Fruit fly (Drosophila melanogaster) whole organism, embryonic: ENCODE data around the gene CG2818.

Experiments used
- CG10543 ChIP-seq: fragments of 200-800 bp; sonication (Bioruptor generic); optimal IDR thresholded peaks from 3 replicates; lab custom pipeline; 2017; ENCODE audit warnings: missing biosample characterization, mild to moderate bottlenecking, missing genetic modification characterization, moderate library complexity
- CG10979 ChIP-seq: fragments of 200-800 bp; sonication (Bioruptor generic); optimal IDR thresholded peaks from 2 replicates; lab custom pipeline; 2018; ENCODE audit warnings: missing biosample characterization, mild to moderate bottlenecking, missing genetic modification characterization, moderate library complexity
- CG12219 ChIP-seq: fragments of 200-800 bp; sonication (Bioruptor generic); optimal IDR thresholded peaks from 3 replicates; lab custom pipeline; 2018; ENCODE audit warnings: missing biosample characterization, mild to moderate bottlenecking, missing genetic modification characterization
- CG12391 ChIP-seq: fragments of 200-800 bp; sonication (Bioruptor generic); optimal IDR thresholded peaks from 3 replicates; lab custom pipeline; 2018; ENCODE audit warnings: missing biosample characterization, mild to moderate bottlenecking, missing genetic modification characterization, moderate library complexity
- CG1603 ChIP-seq: fragments of 200-800 bp; sonication (Bioruptor generic); optimal IDR thresholded peaks from 2 replicates; lab custom pipeline; 2019; ENCODE audit warnings: missing biosample characterization, mild to moderate bottlenecking, missing genetic modification characterization, moderate library complexity
- CG17912 ChIP-seq: fragments of 200-800 bp; sonication (Bioruptor generic); optimal IDR thresholded peaks from 2 replicates; lab custom pipeline; 2018; ENCODE audit warnings: missing biosample characterization, mild to moderate bottlenecking, missing genetic modification characterization
- CG18011 ChIP-seq: fragments of 200-800 bp; sonication (Bioruptor generic); optimal IDR thresholded peaks from 2 replicates; lab custom pipeline; 2017; ENCODE audit warnings: missing biosample characterization, missing genetic modification characterization, mild to moderate bottlenecking, moderate library complexity, missing genotype
- CG18262 ChIP-seq: fragments of 200-800 bp; optimal IDR thresholded peaks from 3 replicates; lab custom pipeline; 2019; ENCODE audit warnings: missing biosample characterization, mild to moderate bottlenecking, missing genetic modification characterization, moderate library complexity
- CG30403 ChIP-seq: fragments of 200-800 bp; sonication (Bioruptor generic); optimal IDR thresholded peaks from 3 replicates; lab custom pipeline; 2016; ENCODE audit warnings: missing biosample characterization, missing genetic modification characterization
- CG3281 ChIP-seq: fragments of 200-800 bp; sonication (Bioruptor generic); optimal IDR thresholded peaks from 3 replicates; lab custom pipeline; 2017; ENCODE audit warnings: missing biosample characterization, mild to moderate bottlenecking, missing genetic modification characterization
- CG34422 ChIP-seq: fragments of 200-800 bp; sonication (Bioruptor generic); IDR thresholded peaks from 3 replicates; pipeline ENCODE4 v1.3.6; 2022; ENCODE audit warnings: missing biosample characterization, missing genetic modification characterization
- CG3995 ChIP-seq: fragments of 200-800 bp; sonication (Bioruptor generic); optimal IDR thresholded peaks from 3 replicates; lab custom pipeline; 2016; ENCODE audit warnings: missing biosample characterization, missing genetic modification characterization
- CG4404 ChIP-seq: fragments of 200-800 bp; sonication (Bioruptor generic); IDR thresholded peaks from 2 replicates; pipeline ENCODE4 v1.3.6; 2022; ENCODE audit warnings: missing biosample characterization, missing genetic modification characterization
- CG5245 ChIP-seq: fragments of 200-800 bp; sonication (Bioruptor generic); optimal IDR thresholded peaks from 3 replicates; lab custom pipeline; 2016; ENCODE audit warnings: missing biosample characterization, missing genetic modification characterization
- CG7745 ChIP-seq: fragments of 200-800 bp; sonication (Bioruptor generic); optimal IDR thresholded peaks from 2 replicates; lab custom pipeline; 2018; ENCODE audit warnings: missing biosample characterization, mild to moderate bottlenecking, missing genetic modification characterization, moderate library complexity
- CG9215 ChIP-seq: fragments of 200-800 bp; sonication (Bioruptor generic); IDR thresholded peaks from 2 replicates; pipeline ENCODE4 v1.3.6; 2022; ENCODE audit warnings: missing biosample characterization, missing genetic modification characterization
- CG9797 ChIP-seq: fragments of 200-800 bp; sonication (Bioruptor generic); optimal IDR thresholded peaks from 3 replicates; lab custom pipeline; 2018; ENCODE audit warnings: missing biosample characterization, mild to moderate bottlenecking, missing genetic modification characterization
- D ChIP-seq, 2 experiments: fragments of 200-800 bp in 1 of 2; fragments of >200 bp in 1 of 2; sonication (Bioruptor generic) in 1 of 2; optimal IDR thresholded peaks; 2 replicates in 1 of 2; 3 replicates in 1 of 2; lab custom pipeline; 2017; ENCODE audit warnings: mild to moderate bottlenecking in 1 of 2, missing biosample characterization in 1 of 2, missing genetic modification characterization in 1 of 2, missing genetic modification reagents in 1 of 2
- E2f1 ChIP-seq: fragments of 200-800 bp; sonication (Bioruptor generic); IDR thresholded peaks from 2 replicates; pipeline ENCODE4 v1.3.6; 2022; ENCODE audit warnings: missing biosample characterization, missing genetic modification characterization
- Ets65A ChIP-seq: fragments of 200-800 bp; sonication (Bioruptor generic); peaks from one replicate; lab custom pipeline; 2016; ENCODE audit warnings: missing biosample characterization, missing genetic modification characterization
- Fer3 ChIP-seq: fragments of 200-800 bp; sonication (Bioruptor generic); optimal IDR thresholded peaks from 2 replicates; lab custom pipeline; 2018; ENCODE audit warnings: missing biosample characterization, mild to moderate bottlenecking, missing genetic modification characterization, moderate library complexity
- H2.0 ChIP-seq: fragments of 200-800 bp; sonication (Bioruptor generic); IDR thresholded peaks from 2 replicates; pipeline ENCODE4 v1.3.6; 2022; ENCODE audit warnings: missing biosample characterization, missing genetic modification characterization
- Nf-YB ChIP-seq: fragments of 200-800 bp; sonication (Bioruptor generic); optimal IDR thresholded peaks from 3 replicates; lab custom pipeline; 2019; ENCODE audit warnings: missing biosample characterization, mild to moderate bottlenecking, missing genetic modification characterization, moderate library complexity
- Nf-YC ChIP-seq: fragments of 200-800 bp; optimal IDR thresholded peaks from 3 replicates; lab custom pipeline; 2019; ENCODE audit warnings: missing biosample characterization, mild to moderate bottlenecking, missing genetic modification characterization, moderate library complexity
- Pdp1 ChIP-seq, 2 experiments: fragments of 200-800 bp; sonication (Bioruptor generic); optimal IDR thresholded peaks; 3 replicates each; lab custom pipeline; 2016; ENCODE audit warnings: missing biosample characterization in 2 of 2, missing genetic modification characterization in 2 of 2, mild to moderate bottlenecking in 1 of 2, moderate library complexity in 1 of 2
- Ptx1 ChIP-seq: fragments of 200-800 bp; sonication (Bioruptor generic); IDR thresholded peaks from 2 replicates; pipeline ENCODE4 v1.3.6; 2022; ENCODE audit warnings: missing biosample characterization, missing genetic modification characterization
- Rx ChIP-seq: fragments of 200-800 bp; sonication (Bioruptor generic); IDR thresholded peaks from 2 replicates; pipeline ENCODE4 v1.3.6; 2022; ENCODE audit warnings: missing biosample characterization, missing genetic modification characterization
- Six4 ChIP-seq: fragments of 200-800 bp; sonication (Bioruptor generic); optimal IDR thresholded peaks from 2 replicates; lab custom pipeline; 2016; ENCODE audit warnings: missing biosample characterization, missing genetic modification characterization
- Sox102F ChIP-seq: fragments of 200-800 bp; sonication (Bioruptor generic); optimal IDR thresholded peaks from 2 replicates; lab custom pipeline; 2018; ENCODE audit warnings: missing biosample characterization, mild to moderate bottlenecking, missing genetic modification characterization, moderate library complexity
- ara ChIP-seq: fragments of 200-800 bp; sonication (Bioruptor generic); IDR thresholded peaks from 2 replicates; pipeline ENCODE4 v1.3.6; 2022; ENCODE audit warnings: missing biosample characterization, missing genetic modification characterization
- az2 ChIP-seq: fragments of 200-800 bp; sonication (Bioruptor generic); optimal IDR thresholded peaks from 3 replicates; lab custom pipeline; 2016; ENCODE audit warnings: missing biosample characterization, missing genetic modification characterization
- bigmax ChIP-seq: fragments of 200-800 bp; sonication (Bioruptor generic); optimal IDR thresholded peaks from 2 replicates; lab custom pipeline; 2018; ENCODE audit warnings: missing biosample characterization, mild to moderate bottlenecking, missing genetic modification characterization
- croc ChIP-seq: fragments of 200-800 bp; sonication (Bioruptor generic); conservative IDR thresholded peaks from 3 replicates; pipeline ENCODE4 v1.3.6; 2022; ENCODE audit warnings: missing biosample characterization, missing genetic modification characterization
- esg ChIP-seq: fragments of 200-800 bp; sonication (Bioruptor generic); conservative IDR thresholded peaks from 2 replicates; pipeline ENCODE4 v1.3.6; 2022; ENCODE audit warnings: missing biosample characterization, missing genetic modification characterization
- gem ChIP-seq: fragments of 200-800 bp; sonication (Bioruptor generic); optimal IDR thresholded peaks from 2 replicates; lab custom pipeline; 2019; ENCODE audit warnings: missing biosample characterization, mild to moderate bottlenecking, missing genetic modification characterization, moderate library complexity
- her ChIP-seq: fragments of 200-800 bp; sonication (Bioruptor generic); optimal IDR thresholded peaks from 2 replicates; lab custom pipeline; 2016; ENCODE audit warnings: missing biosample characterization, missing genetic modification characterization
- hth ChIP-seq: fragments of >200 bp; optimal IDR thresholded peaks from 2 replicates; lab custom pipeline; 2017; ENCODE audit warnings: inconsistent platforms
- lilli ChIP-seq: fragments of 200-800 bp; sonication (Bioruptor generic); optimal IDR thresholded peaks from 3 replicates; lab custom pipeline; 2016; ENCODE audit warnings: missing biosample characterization, missing genetic modification characterization
- mld ChIP-seq: fragments of 200-800 bp; sonication (Bioruptor generic); IDR thresholded peaks from 3 replicates; pipeline ENCODE4 v1.3.6; 2022; ENCODE audit warnings: missing biosample characterization, missing genetic modification characterization; ENCODE audit not compliant: partially characterized antibody
- nerfin-1 ChIP-seq: fragments of 200-800 bp; sonication (Bioruptor generic); optimal IDR thresholded peaks from 3 replicates; lab custom pipeline; 2019; ENCODE audit warnings: missing biosample characterization, mild to moderate bottlenecking, missing genetic modification characterization, moderate library complexity
- nmo ChIP-seq: fragments of 200-800 bp; sonication (Bioruptor generic); optimal IDR thresholded peaks from 2 replicates; lab custom pipeline; 2018; ENCODE audit warnings: missing biosample characterization, mild to moderate bottlenecking, missing genetic modification characterization, moderate library complexity
- onecut ChIP-seq: fragments of 200-800 bp; sonication (Bioruptor generic); IDR thresholded peaks from 2 replicates; pipeline ENCODE4 v1.3.6; 2022; ENCODE audit warnings: missing biosample characterization, missing genetic modification characterization
- otp ChIP-seq: fragments of 200-800 bp; sonication (Bioruptor generic); IDR thresholded peaks from 3 replicates; pipeline ENCODE4, ENCODE4 v1.3.6; 2022; ENCODE audit warnings: missing biosample characterization, missing genetic modification characterization
- phol ChIP-seq: fragments of 200-800 bp; sonication (Bioruptor generic); optimal IDR thresholded peaks from 3 replicates; lab custom pipeline; 2018; ENCODE audit warnings: missing biosample characterization, mild to moderate bottlenecking, missing genetic modification characterization, moderate library complexity
- pnt ChIP-seq: fragments of 200-800 bp; sonication (Bioruptor generic); optimal IDR thresholded peaks from 3 replicates; lab custom pipeline; 2016; ENCODE audit warnings: missing biosample characterization, missing genetic modification characterization
- sc ChIP-seq, 3 experiments: fragments of >200 bp in 2 of 3; fragments of 200-800 bp in 1 of 3; sonication (Bioruptor generic) in 1 of 3; optimal IDR thresholded peaks; 2 replicates in 2 of 3; 3 replicates in 1 of 3; lab custom pipeline; 2017; ENCODE audit warnings: mild to moderate bottlenecking in 1 of 3, missing biosample characterization in 1 of 3, missing genetic modification characterization in 1 of 3, missing genetic modification reagents in 1 of 3
- sens ChIP-seq: fragments of 200-800 bp; sonication (Bioruptor generic); peaks from one replicate; lab custom pipeline; 2016; ENCODE audit warnings: missing biosample characterization, missing genetic modification characterization
- vvl ChIP-seq: fragments of 200-800 bp; sonication (Bioruptor generic); IDR thresholded peaks from 2 replicates; pipeline ENCODE4 v1.3.6; 2022; ENCODE audit warnings: missing biosample characterization, missing genetic modification characterization
- zf30C ChIP-seq: fragments of 200-800 bp; sonication (Bioruptor generic); optimal IDR thresholded peaks from 3 replicates; lab custom pipeline; 2018; ENCODE audit warnings: missing biosample characterization, mild to moderate bottlenecking, missing genetic modification characterization

The CG2818 gene

dm6 chr2L:3675770-3676169, 37.4 kb upstream of the CG2818 start (continued):
- no peak for TF ChIP-seq Nf-YC (tag; lab: Kevin White, UChicago)
- no peak for TF ChIP-seq CG3281
- TF ChIP-seq CG30403 (GFP tag; lab: Kevin White, UChicago) = peak; percentile 10
- peak; percentile 25 for TF ChIP-seq Sox102F (GFP tag; lab: Kevin White, UChicago)
- TF ChIP-seq phol (tag; lab: Kevin White, UChicago) = peak; percentile 58
- TF ChIP-seq sc (optimal IDR thresholded peaks at IDR 0.05; lab: Kevin White, UChicago) = no peak
- TF ChIP-seq sc (GFP tag; optimal IDR thresholded peaks at IDR 0.05; lab: Kevin White, UChicago) = no peak
- peak; percentile 14; the same call in 1 of the 2 replicates for TF ChIP-seq esg (GFP tag; lab: Robert Waterston, UW)
- TF ChIP-seq Ets65A (GFP tag; lab: Kevin White, UChicago) = peak; percentile 77
- no peak for TF ChIP-seq mld (GFP tag; lab: Robert Waterston, UW)
- peak; percentile 55 for TF ChIP-seq gem (tag; lab: Kevin White, UChicago)
- peak; percentile 30 for TF ChIP-seq CG5245
- peak; percentile 49; the same call in 1 of the 2 replicates for TF ChIP-seq ara
- TF ChIP-seq az2 (GFP tag; lab: Kevin White, UChicago) = peak; percentile 6
- peak; percentile 5 for TF ChIP-seq Pdp1 (GFP tag; optimal IDR thresholded peaks at IDR 0.05; lab: Kevin White, UChicago)
- peak; percentile 41; the same call in 1 of the 2 replicates for TF ChIP-seq CG4404 (GFP tag; lab: Robert Waterston, UW)
- TF ChIP-seq Rx = peak; percentile 42; the same call in 1 of the 2 replicates
- TF ChIP-seq D (optimal IDR thresholded peaks at IDR 0.05; lab: Kevin White, UChicago) = no peak
- TF ChIP-seq D (GFP tag; optimal IDR thresholded peaks at IDR 0.05; lab: Kevin White, UChicago) = peak; percentile 40
- TF ChIP-seq CG3995 = no peak
- no peak for TF ChIP-seq H2.0 (GFP tag; lab: Robert Waterston, UW)
- TF ChIP-seq CG9215 (GFP tag; lab: Robert Waterston, UW) = no peak
- TF ChIP-seq CG34422 (GFP tag; lab: Robert Waterston, UW) = no peak; the same call in 2 of the 3 replicates
- peak; percentile 6 for TF ChIP-seq Nf-YB
- peak; percentile 49; the same call in 1 of the 2 replicates for TF ChIP-seq onecut (GFP tag; lab: Robert Waterston, UW)
- TF ChIP-seq otp (GFP tag; lab: Robert Waterston, UW) = 0 out of 3 replicates have a peak, but pooled peaks have one; percentile 9
- no peak for TF ChIP-seq hth
- peak; percentile 9 for TF ChIP-seq lilli (GFP tag; lab: Kevin White, UChicago)
- TF ChIP-seq pnt (GFP tag; lab: Kevin White, UChicago) = peak; percentile 28
- TF ChIP-seq vvl (GFP tag; lab: Robert Waterston, UW) = 0 out of 2 replicates have a peak, but pooled peaks have one; percentile 19
- TF ChIP-seq CG10543 = no peak
- peak; percentile 29 for TF ChIP-seq CG12391 (tag; lab: Kevin White, UChicago)
- TF ChIP-seq CG12219 (GFP tag; lab: Kevin White, UChicago) = peak; percentile 26
- no peak for TF ChIP-seq CG17912 (GFP tag; lab: Kevin White, UChicago)
- TF ChIP-seq zf30C (GFP tag; lab: Kevin White, UChicago) = peak; percentile 14
- TF ChIP-seq CG18262 (tag; lab: Kevin White, UChicago) = peak; percentile 53
- TF ChIP-seq nerfin-1 = peak; percentile 19
- TF ChIP-seq bigmax (GFP tag; lab: Kevin White, UChicago) = no peak
- TF ChIP-seq croc (GFP tag; lab: Robert Waterston, UW) = peak; percentile 59
- peak; percentile 46; the same call in 1 of the 2 replicates for TF ChIP-seq E2f1 (GFP tag; lab: Robert Waterston, UW)
- TF ChIP-seq CG10979 = peak; percentile 61
- no peak for TF ChIP-seq CG9797 (GFP tag; lab: Kevin White, UChicago)
- TF ChIP-seq CG1603 (tag; lab: Kevin White, UChicago) = peak; percentile 57
- 0 out of 2 replicates have a peak, but pooled peaks have one; percentile 14 for TF ChIP-seq Ptx1 (GFP tag; lab: Robert Waterston, UW)
- TF ChIP-seq her (GFP tag; lab: Kevin White, UChicago) = no peak
- no peak for TF ChIP-seq Fer3 (tag; lab: Kevin White, UChicago)
- TF ChIP-seq CG18011 = no peak
- TF ChIP-seq Six4 = no peak
- TF ChIP-seq sens (GFP tag; lab: Kevin White, UChicago) = peak; percentile 89
- peak; percentile 44 for TF ChIP-seq nmo (GFP tag; lab: Kevin White, UChicago)
- TF ChIP-seq CG7745 (tag; lab: Kevin White, UChicago) = no peak
